Worm (Caenorhabditis elegans): ENCODE results near the gene F49A5.10.

DNA sequence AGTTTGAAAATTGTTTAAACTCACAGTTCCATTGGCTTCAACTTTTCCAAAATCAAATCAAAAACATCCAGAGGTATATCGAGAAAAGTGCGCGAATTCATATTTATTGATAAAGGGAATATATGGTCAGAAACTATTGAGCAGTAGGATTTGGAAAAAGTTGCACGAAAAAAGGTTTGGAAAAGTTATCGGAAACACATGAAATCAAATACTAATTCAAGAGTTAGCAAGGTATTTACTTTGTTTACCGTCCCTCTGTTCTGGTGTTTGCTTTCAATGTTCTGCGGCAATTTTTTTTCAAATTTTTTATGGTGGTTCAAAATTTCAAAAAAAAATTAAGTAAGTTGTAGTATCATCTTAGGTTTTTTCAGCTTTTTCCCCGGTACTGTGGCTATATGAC, 24.3 kb downstream of the F49A5.10 start, which contains the start of gene fbxa-45:
- TF ChIP-seq pax-1 (tag; optimal IDR thresholded peaks at IDR 0.05) (no peak), F13H6.1 (tag; optimal IDR thresholded peaks at IDR 0.05) (no peak)
